Fruit fly (Drosophila melanogaster) whole organism, prepupa: Measurements from ENCODE around the gene CG1999.

ENCODE experiments used
- CG11902 ChIP-seq: fragments of 200-800 bp; sonication (Bioruptor generic); optimal IDR thresholded peaks from 3 replicates; lab custom pipeline; 2016; ENCODE audit warnings: missing biosample characterization, missing genetic modification characterization
- Ets21C ChIP-seq: fragments of 200-800 bp; sonication (Bioruptor generic); optimal IDR thresholded peaks from 3 replicates; lab custom pipeline; 2016; ENCODE audit warnings: missing biosample characterization, missing genetic modification characterization

- TF ChIP-seq Ets21C (GFP tag; lab: Kevin White, UChicago) (no peak), CG11902 (GFP tag; lab: Kevin White, UChicago) (no peak)
Measured at dm6 chrX:7332493-7332892, 26.1 kb upstream of the CG1999 start.
